Fruit fly (Drosophila melanogaster) whole organism, prepupa: ENCODE measurements around the gene bab1.
A peak's percentile ranks its signal among the peaks of the same experiment; 100 is the strongest.

Experiments
- CG11762 ChIP-seq: fragments of 200-800 bp; sonication (Bioruptor generic); optimal IDR thresholded peaks from 3 replicates; lab custom pipeline; 2016; ENCODE audit warnings: missing biosample characterization, missing genetic modification characterization; ENCODE audit not compliant: insufficient read depth
- CG15336 ChIP-seq: fragments of 200-800 bp; sonication (Bioruptor generic); IDR thresholded peaks from 2 replicates; pipeline ENCODE4 v1.3.6; 2022; ENCODE audit warnings: missing biosample characterization, missing genetic modification characterization
- CG31627 ChIP-seq: fragments of 200-800 bp; sonication (Bioruptor generic); optimal IDR thresholded peaks from 3 replicates; lab custom pipeline; 2016; ENCODE audit warnings: missing biosample characterization, missing genetic modification characterization
- CG34406 ChIP-seq: fragments of 200-800 bp; sonication (Bioruptor generic); optimal IDR thresholded peaks from 3 replicates; lab custom pipeline; 2016; ENCODE audit warnings: missing biosample characterization, missing genetic modification characterization
- CG6163 ChIP-seq: fragments of 200-800 bp; sonication (Bioruptor generic); IDR thresholded peaks from 3 replicates; pipeline ENCODE4 v1.3.6; 2022; ENCODE audit warnings: missing biosample characterization, missing genetic modification characterization
- CG6276 ChIP-seq: fragments of 200-800 bp; sonication (Bioruptor generic); optimal IDR thresholded peaks from 2 replicates; lab custom pipeline; 2017; ENCODE audit warnings: missing biosample characterization, mild to moderate bottlenecking, missing genetic modification characterization
- CG6808 ChIP-seq: fragments of 200-800 bp; sonication (Bioruptor generic); optimal IDR thresholded peaks from 3 replicates; lab custom pipeline; 2017; ENCODE audit warnings: missing biosample characterization, missing genetic modification characterization, mild to moderate bottlenecking, moderate library complexity, missing genetic modification reagents
- CG6854 ChIP-seq: fragments of 200-800 bp; sonication (Bioruptor generic); optimal IDR thresholded peaks from 2 replicates; lab custom pipeline; 2017; ENCODE audit warnings: missing biosample characterization, mild to moderate bottlenecking, missing genetic modification characterization
- CG7368 ChIP-seq: fragments of 200-800 bp; sonication (Bioruptor generic); optimal IDR thresholded peaks from 3 replicates; lab custom pipeline; 2016; ENCODE audit warnings: missing biosample characterization, missing genetic modification characterization
- CG8119 ChIP-seq: fragments of 200-800 bp; sonication (Bioruptor generic); IDR thresholded peaks from 3 replicates; pipeline ENCODE4 v1.3.6; 2022; ENCODE audit warnings: missing biosample characterization, missing genetic modification characterization
- CG8632 ChIP-seq: fragments of 200-800 bp; sonication (Bioruptor generic); optimal IDR thresholded peaks from 3 replicates; lab custom pipeline; 2016; ENCODE audit warnings: missing biosample characterization, missing genetic modification characterization
- CG9139 ChIP-seq: fragments of 200-800 bp; sonication (Bioruptor generic); optimal IDR thresholded peaks from 3 replicates; lab custom pipeline; 2017; ENCODE audit warnings: missing biosample characterization, mild to moderate bottlenecking, missing genetic modification characterization
- Eip75B ChIP-seq: fragments of 200-800 bp; sonication (Bioruptor generic); optimal IDR thresholded peaks from 3 replicates; lab custom pipeline; 2016; ENCODE audit warnings: missing biosample characterization, missing genetic modification characterization
- Eip78C ChIP-seq: fragments of 200-800 bp; sonication (Bioruptor generic); peaks from one replicate; lab custom pipeline; 2016; ENCODE audit warnings: missing biosample characterization, missing genetic modification characterization
- Eip93F ChIP-seq: fragments of 200-800 bp; sonication (Bioruptor generic); optimal IDR thresholded peaks from 2 replicates; lab custom pipeline; 2016; ENCODE audit warnings: missing biosample characterization, mild to moderate bottlenecking, missing genetic modification characterization
- Ets21C ChIP-seq: fragments of 200-800 bp; sonication (Bioruptor generic); optimal IDR thresholded peaks from 3 replicates; lab custom pipeline; 2016; ENCODE audit warnings: missing biosample characterization, missing genetic modification characterization
- Hr39 ChIP-seq: fragments of 200-800 bp; sonication (Bioruptor generic); optimal IDR thresholded peaks from 2 replicates; lab custom pipeline; 2016; ENCODE audit warnings: missing biosample characterization, missing genetic modification characterization
- Lpt ChIP-seq: fragments of 200-800 bp; sonication (Bioruptor generic); optimal IDR thresholded peaks from 3 replicates; lab custom pipeline; 2016; ENCODE audit warnings: missing biosample characterization, missing genetic modification characterization
- Met ChIP-seq: fragments of 200-800 bp; sonication (Bioruptor generic); optimal IDR thresholded peaks from 3 replicates; lab custom pipeline; 2016; ENCODE audit warnings: missing biosample characterization, missing genetic modification characterization
- OdsH ChIP-seq: fragments of 200-800 bp; sonication (Bioruptor generic); optimal IDR thresholded peaks from 3 replicates; lab custom pipeline; 2016; ENCODE audit warnings: missing biosample characterization, missing genetic modification characterization
- Smox ChIP-seq: fragments of 200-800 bp; sonication (Bioruptor generic); optimal IDR thresholded peaks from 3 replicates; lab custom pipeline; 2016; ENCODE audit warnings: missing biosample characterization, missing genetic modification characterization
- Sox102F ChIP-seq: fragments of 200-800 bp; sonication (Bioruptor generic); optimal IDR thresholded peaks from 2 replicates; lab custom pipeline; 2016; ENCODE audit warnings: missing biosample characterization, mild to moderate bottlenecking, missing genetic modification characterization
- Sox14 ChIP-seq: fragments of 200-800 bp; sonication (Bioruptor generic); optimal IDR thresholded peaks from 3 replicates; lab custom pipeline; 2016; ENCODE audit warnings: missing biosample characterization, missing genetic modification characterization
- Sox15 ChIP-seq: fragments of 200-800 bp; sonication (Bioruptor generic); optimal IDR thresholded peaks from 3 replicates; lab custom pipeline; 2016; ENCODE audit warnings: missing biosample characterization, missing genetic modification characterization
- achi ChIP-seq: fragments of 200-800 bp; sonication (Bioruptor generic); optimal IDR thresholded peaks from 3 replicates; lab custom pipeline; 2016; ENCODE audit warnings: missing biosample characterization, missing genetic modification characterization
- acj6 ChIP-seq: fragments of 200-800 bp; sonication (Bioruptor generic); optimal IDR thresholded peaks from 3 replicates; lab custom pipeline; 2016; ENCODE audit warnings: missing biosample characterization, missing genetic modification characterization
- cyc ChIP-seq: fragments of 200-800 bp; sonication (Bioruptor generic); optimal IDR thresholded peaks from 3 replicates; lab custom pipeline; 2016; ENCODE audit warnings: missing biosample characterization, missing genetic modification characterization
- dac ChIP-seq: fragments of 200-800 bp; sonication (Bioruptor generic); optimal IDR thresholded peaks from 2 replicates; lab custom pipeline; 2017; ENCODE audit warnings: missing biosample characterization, mild to moderate bottlenecking, missing genetic modification characterization
- dsx ChIP-seq: fragments of 200-800 bp; optimal IDR thresholded peaks from 3 replicates; lab custom pipeline; 2019; ENCODE audit warnings: missing biosample characterization, mild to moderate bottlenecking, missing genetic modification characterization, moderate library complexity; ENCODE audit not compliant: poor library complexity, severe bottlenecking
- eg ChIP-seq: fragments of 200-800 bp; sonication (Bioruptor generic); IDR thresholded peaks from 3 replicates; pipeline ENCODE4 v1.3.6; 2022; ENCODE audit warnings: missing biosample characterization, missing genetic modification characterization
- esn ChIP-seq: fragments of 200-800 bp; sonication (Bioruptor generic); optimal IDR thresholded peaks from 2 replicates; lab custom pipeline; 2016; ENCODE audit warnings: missing biosample characterization, mild to moderate bottlenecking, missing genetic modification characterization, moderate library complexity
- fd59A ChIP-seq: fragments of 200-800 bp; sonication (Bioruptor generic); optimal IDR thresholded peaks from 2 replicates; lab custom pipeline; 2017; ENCODE audit warnings: missing biosample characterization, mild to moderate bottlenecking, missing genetic modification characterization, missing genetic modification reagents
- fd85E ChIP-seq: fragments of 200-800 bp; sonication (Bioruptor generic); optimal IDR thresholded peaks from 3 replicates; lab custom pipeline; 2016; ENCODE audit warnings: missing biosample characterization, missing genetic modification characterization
- lz ChIP-seq: fragments of 200-800 bp; sonication (Bioruptor generic); optimal IDR thresholded peaks from 3 replicates; lab custom pipeline; 2016; ENCODE audit warnings: missing biosample characterization, missing genetic modification characterization
- net ChIP-seq: fragments of 200-800 bp; sonication (Bioruptor generic); optimal IDR thresholded peaks from 3 replicates; lab custom pipeline; 2016; ENCODE audit warnings: missing biosample characterization, missing genetic modification characterization
- salr ChIP-seq, 2 experiments: fragments of 200-800 bp; sonication (Bioruptor generic); optimal IDR thresholded peaks; 3 replicates each; lab custom pipeline; 2016 to 2018; ENCODE audit warnings: missing biosample characterization in 2 of 2, missing genetic modification characterization in 2 of 2, mild to moderate bottlenecking in 1 of 2
- spab ChIP-seq: fragments of 200-800 bp; sonication (Bioruptor generic); optimal IDR thresholded peaks from 2 replicates; lab custom pipeline; 2017; ENCODE audit warnings: missing biosample characterization, mild to moderate bottlenecking, missing genetic modification characterization, missing genetic modification reagents
- ss ChIP-seq, 2 experiments: fragments of 200-800 bp; sonication (Bioruptor generic); optimal IDR thresholded peaks; 2 replicates in 1 of 2; 3 replicates in 1 of 2; lab custom pipeline; 2017 to 2018; ENCODE audit warnings: mild to moderate bottlenecking in 2 of 2, missing biosample characterization in 2 of 2, missing genetic modification characterization in 2 of 2, moderate library complexity in 1 of 2
- svp ChIP-seq: fragments of 200-800 bp; sonication (Bioruptor generic); peaks from one replicate; lab custom pipeline; 2016; ENCODE audit warnings: missing biosample characterization, missing genetic modification characterization
- topi ChIP-seq: fragments of 200-800 bp; sonication (Bioruptor generic); optimal IDR thresholded peaks from 3 replicates; lab custom pipeline; 2016; ENCODE audit warnings: missing biosample characterization, missing genetic modification characterization
- vri ChIP-seq: fragments of 200-800 bp; sonication (Bioruptor generic); optimal IDR thresholded peaks from 3 replicates; lab custom pipeline; 2016; ENCODE audit warnings: missing biosample characterization, mild to moderate bottlenecking, missing genetic modification characterization

bab1 gene

DNA sequence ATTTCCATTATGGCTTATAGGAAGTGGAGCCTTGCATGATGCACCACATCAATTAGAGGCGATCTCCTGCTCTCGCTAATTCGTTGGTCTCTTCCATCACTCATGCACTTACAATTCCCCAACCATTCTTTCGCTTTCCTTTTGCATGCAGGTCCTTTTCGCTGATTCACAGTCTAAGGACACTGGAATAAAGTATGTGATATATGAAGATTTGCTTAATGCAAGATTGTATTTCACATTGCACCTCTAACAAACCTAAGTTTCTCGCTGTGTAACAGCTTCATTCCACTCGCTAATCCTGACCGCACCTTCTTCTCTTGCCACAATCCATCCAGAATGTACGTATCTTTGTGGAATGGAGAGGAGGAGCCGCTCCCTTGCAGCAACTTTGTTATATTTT is 6.8 kb downstream of the bab1 start (continued):
- TF ChIP-seq CG15336 (GFP tag; lab: Robert Waterston, UW) (no peak), salr (GFP tag; optimal IDR thresholded peaks at IDR 0.05; lab: Kevin White, UChicago) (peak in 1 of 2 experiments; percentile 25), CG7368 (GFP tag; lab: Kevin White, UChicago) (no peak), Smox (peak; percentile 27), CG31627 (GFP tag; lab: Kevin White, UChicago) (peak; percentile 43), Hr39 (GFP tag; lab: Kevin White, UChicago) (peak; percentile 52), eg (GFP tag; lab: Robert Waterston, UW) (no peak), CG8119 (no peak), CG6854 (GFP tag; lab: Kevin White, UChicago) (no peak), fd85E (GFP tag; lab: Kevin White, UChicago) (no peak), CG8632 (GFP tag; lab: Kevin White, UChicago) (no peak), CG6276 (GFP tag; lab: Kevin White, UChicago) (no peak), Met (GFP tag; lab: Kevin White, UChicago) (peak; percentile 33), net (GFP tag; lab: Kevin White, UChicago) (no peak), OdsH (no peak), CG6808 (GFP tag; lab: Kevin White, UChicago) (no peak), dsx (GFP tag; lab: Kevin White, UChicago) (no peak), fd59A (peak; percentile 11), CG11762 (GFP tag; lab: Kevin White, UChicago) (no peak), acj6 (GFP tag; lab: Kevin White, UChicago) (peak; percentile 33), CG9139 (GFP tag; lab: Kevin White, UChicago) (no peak), Sox14 (GFP tag; lab: Kevin White, UChicago) (no peak), cyc (GFP tag; lab: Kevin White, UChicago) (peak; percentile 36), spab (GFP tag; lab: Kevin White, UChicago) (no peak), Eip75B (GFP tag; lab: Kevin White, UChicago) (no peak)

DNA sequence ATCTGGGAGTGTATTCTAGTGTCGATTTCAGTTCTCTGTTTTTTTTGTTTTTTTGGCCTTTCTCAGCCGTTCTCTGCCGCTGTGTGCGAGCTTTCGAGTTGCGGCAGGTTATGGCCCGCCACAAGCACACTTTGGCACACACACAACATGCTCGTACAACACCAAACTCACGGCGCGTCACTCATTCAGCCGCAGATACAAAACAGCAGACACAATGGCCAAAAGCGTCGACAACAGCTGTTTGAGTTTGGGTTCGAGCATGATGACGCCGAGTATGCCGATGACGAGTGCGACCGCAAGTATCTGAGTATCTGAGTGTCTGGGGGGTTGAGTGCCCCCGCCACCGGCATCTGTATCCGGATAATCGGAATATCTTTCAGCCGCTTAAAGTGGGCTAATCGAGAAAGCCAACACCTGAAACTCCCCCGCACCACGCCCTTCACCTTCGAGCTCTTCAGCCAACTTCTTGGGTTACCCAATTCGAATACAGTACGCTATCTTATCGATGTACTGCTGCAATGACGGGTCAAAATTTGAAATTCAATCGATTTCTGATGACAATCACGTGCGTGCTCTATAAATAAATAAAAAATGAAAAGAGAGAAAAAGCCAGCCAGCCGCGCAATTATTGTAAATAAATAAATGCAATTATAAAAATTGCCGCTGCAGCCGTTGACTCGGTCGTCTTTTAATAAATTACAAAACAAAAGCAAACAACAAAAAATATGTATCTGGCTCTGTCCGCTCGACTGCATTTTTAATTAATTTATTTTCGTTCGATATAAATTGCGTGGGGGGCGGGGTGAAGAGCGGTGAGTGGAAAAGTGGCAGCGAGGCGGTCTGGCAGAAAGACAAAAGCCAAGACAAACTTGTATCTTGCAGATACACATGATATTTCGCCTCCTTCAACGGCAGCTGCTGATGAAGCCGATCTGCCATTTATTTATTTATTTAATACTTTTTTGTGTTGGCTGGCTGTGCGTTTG is 7.7 kb downstream of the bab1 start:
- TF ChIP-seq cyc (GFP tag; lab: Kevin White, UChicago), result no peak
- peak; percentile 40 for TF ChIP-seq CG6854 (GFP tag; lab: Kevin White, UChicago)
- no peak for TF ChIP-seq CG34406 (GFP tag; lab: Kevin White, UChicago)
- peak; percentile 79 for TF ChIP-seq svp
- TF ChIP-seq vri (GFP tag; lab: Kevin White, UChicago), result peak; percentile 74
- peak; percentile 1 for TF ChIP-seq lz (GFP tag; lab: Kevin White, UChicago)
- TF ChIP-seq dsx (GFP tag; lab: Kevin White, UChicago), result peak; percentile 65
- TF ChIP-seq Sox14 (GFP tag; lab: Kevin White, UChicago), result peak; percentile 12
- TF ChIP-seq Sox102F (GFP tag; lab: Kevin White, UChicago), result peak; percentile 3
- TF ChIP-seq Smox, result peak; percentile 2
- TF ChIP-seq spab (GFP tag; lab: Kevin White, UChicago), result no peak
- TF ChIP-seq, all 60 proteins: peak for 8

DNA sequence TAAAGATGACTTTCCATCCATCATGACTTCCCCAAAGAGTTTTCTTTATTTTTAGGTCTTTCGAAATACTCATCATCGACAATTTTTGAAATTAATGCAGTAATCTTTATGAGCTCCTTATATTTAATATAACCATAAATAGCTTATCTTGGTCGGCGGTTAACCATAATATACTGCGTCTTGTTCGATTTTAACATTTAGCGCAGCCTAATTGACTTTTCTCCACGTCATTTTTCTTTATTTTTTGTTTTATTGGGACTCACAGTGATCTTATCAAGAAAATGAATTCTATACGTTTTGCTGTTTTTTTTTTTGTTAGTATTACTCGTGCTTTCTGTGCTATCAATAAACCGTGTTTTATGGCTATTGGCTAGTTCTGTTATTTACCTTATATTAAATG is 8.6 kb downstream of the bab1 start:
- TF ChIP-seq CG6808 (GFP tag; lab: Kevin White, UChicago), result no peak
- peak; percentile 54 for TF ChIP-seq svp
- TF ChIP-seq CG9139 (GFP tag; lab: Kevin White, UChicago), result no peak
- TF ChIP-seq Eip78C (GFP tag; lab: Kevin White, UChicago), result peak; percentile 58

DNA sequence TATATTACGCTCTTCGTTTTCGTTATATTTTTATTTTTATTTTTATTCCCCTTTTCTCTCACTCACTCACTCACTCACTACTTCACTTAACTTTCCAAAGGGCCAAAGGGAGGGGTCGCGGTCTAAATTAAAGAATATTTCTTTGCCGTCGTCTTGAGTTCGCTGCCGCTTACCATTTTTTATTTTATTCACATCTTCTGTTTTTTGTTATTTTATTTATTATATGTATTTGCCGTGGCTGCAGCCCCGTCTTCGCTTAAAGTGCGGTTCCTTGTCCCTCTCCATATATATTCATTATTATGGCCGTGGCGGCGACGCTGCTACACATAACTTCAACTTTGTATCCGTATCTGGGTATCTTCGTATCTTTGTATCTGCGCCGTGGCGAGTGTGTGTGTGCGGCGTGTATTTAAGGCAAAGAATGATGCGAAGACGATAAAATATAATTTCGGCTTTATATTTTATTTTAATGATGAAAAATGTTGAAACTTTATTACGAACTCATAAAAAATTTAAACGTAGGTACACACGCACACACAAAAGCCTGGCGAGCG is 9.8 kb downstream of the bab1 start:
- TF ChIP-seq topi (GFP tag; lab: Kevin White, UChicago) (no peak), dac (GFP tag; lab: Kevin White, UChicago) (no peak), fd59A (no peak), cyc (GFP tag; lab: Kevin White, UChicago) (no peak), achi (GFP tag; lab: Kevin White, UChicago) (peak; percentile 5), Eip93F (GFP tag; lab: Kevin White, UChicago) (peak; percentile 42), Ets21C (no peak), ss (GFP tag; optimal IDR thresholded peaks at IDR 0.05; lab: Kevin White, UChicago) (no peak), Hr39 (GFP tag; lab: Kevin White, UChicago) (no peak), esn (GFP tag; lab: Kevin White, UChicago) (no peak), dsx (GFP tag; lab: Kevin White, UChicago) (peak; percentile 92), OdsH (no peak), CG31627 (GFP tag; lab: Kevin White, UChicago) (no peak), Smox (no peak), CG9139 (GFP tag; lab: Kevin White, UChicago) (no peak), Lpt (GFP tag; lab: Kevin White, UChicago) (no peak), Sox15 (GFP tag; lab: Kevin White, UChicago) (no peak), CG6163 (GFP tag; lab: Robert Waterston, UW) (no peak), CG8632 (GFP tag; lab: Kevin White, UChicago) (no peak)
